Worm (Caenorhabditis elegans): Measurements from ENCODE around the gene arp-6.

- no peak for TF ChIP-seq unc-62 (GFP tag; optimal IDR thresholded peaks at IDR 0.05)
- TF ChIP-seq ceh-28 (tag; optimal IDR thresholded peaks at IDR 0.05) = no peak
- TF ChIP-seq ceh-82 (tag; optimal IDR thresholded peaks at IDR 0.05) = no peak
- TF ChIP-seq ama-1 (optimal IDR thresholded peaks at IDR 0.05) = no peak
- no peak for TF ChIP-seq mdl-1 (tag; optimal IDR thresholded peaks at IDR 0.05)
- TF ChIP-seq tbx-2 (tag; optimal IDR thresholded peaks at IDR 0.05) = no peak
Observed at ce11 chrII:8073222-8073621, 36.1 kb upstream of the arp-6 start, which contains the start of gene gpcp-2.
